Worm (Caenorhabditis elegans): Measurements from ENCODE around the gene Y60A9.3.

- TF ChIP-seq sox-4 (tag; optimal IDR thresholded peaks at IDR 0.05) (no peak), dpl-1 (GFP tag; optimal IDR thresholded peaks at IDR 0.05) (no peak), nhr-237 (tag; optimal IDR thresholded peaks at IDR 0.05) (no peak)
Observed at ce11 chrX:14430436-14430835, 47.4 kb downstream of the Y60A9.3 start.
